Worm (Caenorhabditis elegans) whole organism, midembryonic: ENCODE results near the gene dmd-8.

Source experiments
- T22C8.4 ChIP-seq: fragments of 200-800 bp; sonication (Bioruptor generic); IDR thresholded peaks from 2 replicates; pipeline ENCODE4 v1.3.6; 2022; ENCODE audit warnings: missing genetic modification characterization, missing compliant biosample characterization
- cog-1 ChIP-seq: sonication (generic microtip); optimal IDR thresholded peaks from 2 replicates; lab custom pipeline; 2016; ENCODE audit warnings: missing genetic modification characterization, missing compliant biosample characterization
- flt-1 ChIP-seq: fragments of 200-800 bp; sonication (Bioruptor generic); IDR thresholded peaks from 2 replicates; pipeline ENCODE4 v1.3.6; 2022; ENCODE audit warnings: missing genetic modification characterization, missing compliant biosample characterization
- klf-2 ChIP-seq: fragments of 200-800 bp; sonication (Bioruptor generic); conservative IDR thresholded peaks from 2 replicates; pipeline ENCODE4 v1.3.6; 2022; ENCODE audit warnings: missing genetic modification reagents, missing genetic modification characterization, missing compliant biosample characterization
- med-1 ChIP-seq: sonication (generic microtip); optimal IDR thresholded peaks from 2 replicates; lab custom pipeline; 2017; ENCODE audit warnings: missing genetic modification characterization, mild to moderate bottlenecking, missing compliant biosample characterization, antibody characterized with exemption, missing genetic modification reagents; ENCODE audit not compliant: insufficient read depth
- ztf-23 ChIP-seq: fragments of 200-800 bp; sonication (Bioruptor generic); IDR thresholded peaks from 2 replicates; pipeline ENCODE4 v1.3.6; 2022; ENCODE audit warnings: missing genetic modification reagents, missing genetic modification characterization, missing compliant biosample characterization
- ztf-29 ChIP-seq: fragments of 200-800 bp; sonication (Bioruptor generic); IDR thresholded peaks from 2 replicates; pipeline ENCODE4 v1.3.6; 2022; ENCODE audit warnings: missing genetic modification reagents, missing genetic modification characterization, missing compliant biosample characterization

- TF ChIP-seq flt-1 (GFP tag; lab: Robert Waterston, UW) (no peak), ztf-29 (GFP tag; lab: Robert Waterston, UW) (no peak), klf-2 (no peak), med-1 (GFP tag; lab: Kevin White, UChicago) (no peak), cog-1 (tag; lab: Kevin White, UChicago) (no peak), ztf-23 (GFP tag; lab: Robert Waterston, UW) (no peak), T22C8.4 (GFP tag; lab: Robert Waterston, UW) (no peak)
Measured at ce11 chrV:359466-359865, 23.2 kb upstream of the dmd-8 start, which contains the start of gene T22H9.1.
